Fruit fly (Drosophila melanogaster) whole organism, pupa: ENCODE data around the gene CG15202.

Experiments
- CG10348 ChIP-seq: fragments of 200-800 bp; sonication (Bioruptor generic); IDR thresholded peaks from 2 replicates; pipeline ENCODE4 v1.3.6; 2022; ENCODE audit warnings: missing biosample characterization, missing genetic modification characterization
- CG12605 ChIP-seq: fragments of 200-800 bp; sonication (Bioruptor generic); IDR thresholded peaks from 2 replicates; pipeline ENCODE4 v1.3.6; 2022; ENCODE audit warnings: missing biosample characterization, missing genetic modification characterization
- CG13204 ChIP-seq: fragments of 200-800 bp; sonication (Bioruptor generic); optimal IDR thresholded peaks from 2 replicates; lab custom pipeline; 2018; ENCODE audit warnings: missing biosample characterization, mild to moderate bottlenecking, missing genetic modification characterization, moderate library complexity
- CG14655 ChIP-seq: fragments of 200-800 bp; sonication (Bioruptor generic); optimal IDR thresholded peaks from 3 replicates; lab custom pipeline; 2017; ENCODE audit warnings: mild to moderate bottlenecking, missing biosample characterization, missing genetic modification reagents, missing genetic modification characterization
- CG15710 ChIP-seq: fragments of 200-800 bp; sonication (Bioruptor generic); optimal IDR thresholded peaks from 2 replicates; lab custom pipeline; 2018; ENCODE audit warnings: missing biosample characterization, mild to moderate bottlenecking, missing genetic modification characterization, moderate library complexity
- CG32121 ChIP-seq: fragments of 200-800 bp; sonication (Bioruptor generic); IDR thresholded peaks from 2 replicates; pipeline ENCODE4 v1.3.6; 2022; ENCODE audit warnings: missing biosample characterization, missing genetic modification characterization
- CG34367 ChIP-seq: fragments of 200-800 bp; sonication (Bioruptor generic); optimal IDR thresholded peaks from 2 replicates; lab custom pipeline; 2018; ENCODE audit warnings: missing biosample characterization, mild to moderate bottlenecking, missing genetic modification characterization
- CG8159 ChIP-seq: fragments of 200-800 bp; sonication (Bioruptor generic); optimal IDR thresholded peaks from 3 replicates; lab custom pipeline; 2018; ENCODE audit warnings: missing biosample characterization, mild to moderate bottlenecking, missing genetic modification characterization, moderate library complexity
- Pif1B ChIP-seq: fragments of 200-800 bp; sonication (Bioruptor generic); optimal IDR thresholded peaks from 3 replicates; lab custom pipeline; 2016; ENCODE audit warnings: missing biosample characterization, missing genetic modification characterization
- fd96Ca ChIP-seq: fragments of 200-800 bp; sonication (Bioruptor generic); IDR thresholded peaks from 3 replicates; pipeline ENCODE4 v1.3.6; 2022; ENCODE audit warnings: missing biosample characterization, missing genetic modification characterization
- rn ChIP-seq: fragments of 200-800 bp; sonication (Bioruptor generic); IDR thresholded peaks from 2 replicates; pipeline ENCODE4 v1.3.6; 2022; ENCODE audit warnings: missing biosample characterization, missing genetic modification characterization

- no peak for TF ChIP-seq CG10348 (GFP tag; lab: Robert Waterston, UW)
- no peak for TF ChIP-seq rn (GFP tag; lab: Robert Waterston, UW)
- no peak for TF ChIP-seq Pif1B (GFP tag; lab: Kevin White, UChicago)
- no peak for TF ChIP-seq CG12605 (GFP tag; lab: Robert Waterston, UW)
- TF ChIP-seq CG34367 (tag; lab: Kevin White, UChicago): no peak
- TF ChIP-seq CG15710 (tag; lab: Kevin White, UChicago): no peak
- TF ChIP-seq fd96Ca (GFP tag; lab: Robert Waterston, UW): no peak
- TF ChIP-seq CG8159 (tag; lab: Kevin White, UChicago): no peak
- no peak for TF ChIP-seq CG14655 (GFP tag; lab: Kevin White, UChicago)
- no peak for TF ChIP-seq CG13204 (GFP tag; lab: Kevin White, UChicago)
- TF ChIP-seq CG32121: no peak
These were observed 1.5 kb downstream of the CG15202 start, which contains the start of gene CG15201 for dm6 chrX:11143820-11144219.
